Worm (Caenorhabditis elegans): Measurements from ENCODE around the gene mre-11.

mre-11 gene

DNA sequence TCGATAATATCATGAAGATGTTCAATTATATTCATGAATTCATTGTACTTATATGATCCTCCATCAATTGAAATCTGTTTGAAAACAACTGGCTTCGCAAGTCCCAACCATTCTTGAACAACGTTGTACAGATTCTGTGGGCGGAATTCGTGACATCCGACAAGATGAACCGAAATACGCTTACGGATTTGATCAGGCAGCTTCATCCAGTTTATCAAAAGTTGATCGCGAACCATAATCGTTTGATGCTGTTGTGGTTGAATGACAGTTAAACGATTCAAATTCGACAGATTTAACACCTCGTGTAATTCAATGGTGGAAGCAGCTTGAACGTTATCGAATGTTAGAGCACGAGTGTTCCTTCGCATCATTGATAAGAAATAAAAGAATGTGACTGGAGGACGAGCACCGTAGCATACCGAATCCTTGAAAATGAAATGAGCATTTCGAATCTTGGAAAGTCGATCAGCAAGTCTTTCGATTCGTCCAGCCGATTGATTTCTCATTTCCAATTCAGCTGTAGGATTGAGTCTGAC is 22.9 kb downstream of the mre-11 start:
- TF ChIP-seq ama-1 (optimal IDR thresholded peaks at IDR 0.05) (no peak), B0310.2 (tag; optimal IDR thresholded peaks at IDR 0.05) (no peak), hmbx-1 (tag; optimal IDR thresholded peaks at IDR 0.05) (no peak), ceh-13 (GFP tag; optimal IDR thresholded peaks at IDR 0.05) (no peak), F13C5.2 (tag; optimal IDR thresholded peaks at IDR 0.05) (no peak), tbx-11 (GFP tag; IDR thresholded peaks at IDR 0.05) (no peak), pes-1 (GFP tag; IDR thresholded peaks at IDR 0.05) (no peak), scrt-1 (GFP tag; IDR thresholded peaks at IDR 0.05) (no peak), sea-1 (GFP tag; conservative IDR thresholded peaks at IDR 0.05) (no peak), ets-7 (tag; optimal IDR thresholded peaks at IDR 0.05) (no peak), ceh-36 (tag; optimal IDR thresholded peaks at IDR 0.05) (no peak), flt-1 (GFP tag; IDR thresholded peaks at IDR 0.05) (no peak)

DNA sequence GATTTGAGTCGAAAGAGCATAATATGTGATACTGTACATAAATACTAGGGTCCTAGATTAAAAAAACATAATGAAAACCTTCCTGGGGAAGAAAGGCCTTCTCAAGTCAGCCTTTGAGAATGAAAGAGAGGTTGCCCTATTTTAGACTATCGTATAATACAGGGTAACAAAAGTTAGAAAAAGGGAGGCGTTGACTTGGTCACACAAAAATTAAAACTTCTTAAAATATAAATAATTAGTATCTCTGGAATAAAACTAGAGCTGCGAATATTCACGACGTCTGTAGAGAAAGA is 24.1 kb downstream of the mre-11 start:
- 0 out of 2 replicates have a peak, but pooled peaks have one; percentile 23 for TF ChIP-seq pes-1 (GFP tag; IDR thresholded peaks at IDR 0.05)
- TF ChIP-seq flt-1 (GFP tag; IDR thresholded peaks at IDR 0.05): no peak

DNA sequence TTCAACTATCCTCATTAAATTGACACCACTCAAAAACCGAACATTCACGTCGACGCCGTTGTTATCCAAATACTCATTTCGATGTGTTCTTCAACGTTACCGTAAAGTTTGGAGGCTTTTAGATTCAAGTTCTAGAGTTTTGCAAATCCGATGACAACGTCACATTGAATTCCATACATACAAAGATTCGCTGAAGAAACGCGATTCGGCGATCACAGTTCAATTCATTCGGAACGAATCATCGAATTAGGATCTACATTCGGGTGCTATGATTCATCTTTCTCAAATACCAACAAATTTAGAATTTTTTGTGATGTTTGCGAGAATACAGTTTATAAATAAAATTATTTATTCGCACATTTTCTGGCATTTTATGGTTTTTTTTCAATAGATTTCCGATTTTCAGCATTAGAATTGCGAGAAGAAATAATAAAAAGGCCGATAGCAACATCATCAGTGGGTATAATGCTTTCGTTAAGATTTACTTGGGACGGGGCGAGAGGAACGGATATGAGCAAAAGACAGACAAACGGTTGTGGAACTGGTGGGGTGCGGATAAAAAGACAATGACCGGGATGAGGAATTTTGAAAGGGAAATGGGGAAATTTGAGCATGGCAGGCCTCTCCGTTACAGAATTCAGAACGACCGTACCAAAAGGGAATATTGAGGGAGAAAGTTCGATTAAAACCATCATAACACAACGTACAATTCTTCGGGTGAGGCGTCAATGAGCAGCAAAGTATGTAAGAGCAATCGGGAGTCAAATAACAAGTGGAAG is 24.6 kb downstream of the mre-11 start:
- TF ChIP-seq hmbx-1 (tag; optimal IDR thresholded peaks at IDR 0.05) (no peak), ama-1 (optimal IDR thresholded peaks at IDR 0.05) (peak; percentile 53)

DNA sequence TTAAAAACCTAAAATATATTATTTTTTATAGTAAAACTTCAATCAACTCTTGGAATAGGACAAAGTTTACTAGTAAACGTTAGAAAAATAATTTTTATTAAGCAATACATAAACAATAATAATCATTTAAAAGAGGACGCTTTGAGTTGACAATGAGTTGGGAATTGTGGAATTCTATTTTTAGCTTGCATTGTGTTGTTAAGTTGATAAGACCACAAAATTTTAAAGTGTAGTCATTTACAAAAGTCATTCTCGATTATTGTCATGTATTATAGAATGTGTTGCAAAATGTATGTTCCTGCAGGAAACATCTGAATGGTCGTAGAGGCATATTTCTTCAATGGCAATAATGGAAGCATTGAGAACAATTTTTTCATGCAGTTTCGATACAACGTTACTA is 25.7 kb downstream of the mre-11 start:
- TF ChIP-seq ceh-36 (tag; optimal IDR thresholded peaks at IDR 0.05) (no peak), tra-4 (tag; optimal IDR thresholded peaks at IDR 0.05) (no peak), hmg-4 (GFP tag; optimal IDR thresholded peaks at IDR 0.05) (no peak), tbx-11 (GFP tag; IDR thresholded peaks at IDR 0.05) (no peak), B0310.2 (tag; optimal IDR thresholded peaks at IDR 0.05) (no peak), pes-1 (GFP tag; IDR thresholded peaks at IDR 0.05) (no peak), tbx-37 (GFP tag; conservative IDR thresholded peaks at IDR 0.05) (no peak), hnd-1 (tag; optimal IDR thresholded peaks at IDR 0.05) (no peak), hmbx-1 (tag; optimal IDR thresholded peaks at IDR 0.05) (no peak), scrt-1 (GFP tag; IDR thresholded peaks at IDR 0.05) (no peak)

DNA sequence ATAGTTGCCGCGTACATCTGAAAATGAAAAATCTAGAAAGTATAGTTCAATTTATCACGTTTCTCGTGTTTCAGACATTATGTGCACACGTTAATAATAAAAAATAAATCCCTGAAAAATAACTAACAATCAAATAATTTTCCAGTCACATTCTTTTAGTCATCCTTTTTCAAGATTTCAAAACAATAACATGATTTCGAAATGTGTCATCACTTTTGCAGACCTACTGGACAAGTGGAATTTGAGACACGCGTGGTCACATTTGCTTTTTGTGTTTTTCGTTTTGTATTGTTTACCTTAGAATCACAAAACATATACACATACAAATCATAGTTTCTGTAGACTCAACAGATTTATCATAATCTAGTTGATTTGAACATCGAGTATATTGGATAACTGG is 27.3 kb downstream of the mre-11 start:
- TF ChIP-seq aly-1 (tag; optimal IDR thresholded peaks at IDR 0.05) (no peak), tbx-37 (GFP tag; conservative IDR thresholded peaks at IDR 0.05) (no peak), flt-1 (GFP tag; IDR thresholded peaks at IDR 0.05) (no peak), ceh-36 (tag; optimal IDR thresholded peaks at IDR 0.05) (no peak), hmbx-1 (tag; optimal IDR thresholded peaks at IDR 0.05) (no peak), ceh-13 (GFP tag; optimal IDR thresholded peaks at IDR 0.05) (no peak), pes-1 (GFP tag; IDR thresholded peaks at IDR 0.05) (no peak)

DNA sequence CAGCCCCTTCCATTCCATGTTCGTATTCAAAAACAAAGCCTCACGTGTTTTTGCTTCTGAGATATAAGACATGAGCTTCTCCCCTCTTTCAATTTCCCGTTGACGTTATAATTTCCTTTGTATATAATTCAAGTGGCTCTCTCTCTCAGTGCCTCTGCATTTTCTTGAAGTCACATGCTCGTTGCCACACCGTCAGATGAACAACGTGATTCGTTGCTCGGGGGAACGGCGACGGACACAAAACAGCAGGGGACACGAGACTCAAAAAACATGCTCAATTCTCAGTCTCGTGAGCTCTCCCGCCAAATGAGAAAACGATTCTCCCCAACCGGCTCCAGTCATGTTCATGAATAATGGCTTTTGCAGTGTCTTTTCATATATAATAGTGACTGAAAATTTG is 28.3 kb downstream of the mre-11 start:
- TF ChIP-seq scrt-1 (GFP tag; IDR thresholded peaks at IDR 0.05) (no peak), ceh-13 (GFP tag; optimal IDR thresholded peaks at IDR 0.05) (no peak), B0310.2 (tag; optimal IDR thresholded peaks at IDR 0.05) (no peak), aly-1 (tag; optimal IDR thresholded peaks at IDR 0.05) (no peak), hmbx-1 (tag; optimal IDR thresholded peaks at IDR 0.05) (no peak), tbx-11 (GFP tag; IDR thresholded peaks at IDR 0.05) (no peak), ceh-36 (tag; optimal IDR thresholded peaks at IDR 0.05) (no peak), hnd-1 (tag; optimal IDR thresholded peaks at IDR 0.05) (no peak), pes-1 (GFP tag; IDR thresholded peaks at IDR 0.05) (no peak), tra-4 (tag; optimal IDR thresholded peaks at IDR 0.05) (no peak), sea-1 (GFP tag; conservative IDR thresholded peaks at IDR 0.05) (no peak)

DNA sequence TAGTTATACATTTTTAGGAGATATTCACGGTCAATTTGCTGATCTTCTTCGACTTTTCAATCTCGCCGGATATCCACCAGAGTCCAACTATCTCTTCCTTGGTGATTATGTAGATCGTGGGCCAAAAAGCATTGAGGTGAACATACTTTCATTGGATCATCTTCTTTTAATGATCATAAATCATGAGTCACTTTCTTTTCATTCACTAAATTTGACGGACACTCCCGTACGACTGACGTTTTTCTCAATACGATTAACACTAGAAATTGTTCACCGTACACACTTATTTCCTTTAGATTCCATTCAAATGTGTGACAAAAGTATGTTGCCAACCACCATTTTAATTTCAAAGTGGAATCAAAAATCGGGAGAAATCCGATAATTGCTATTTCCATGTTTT is 33.8 kb downstream of the mre-11 start:
- TF ChIP-seq ceh-13 (GFP tag; optimal IDR thresholded peaks at IDR 0.05): no peak
- TF ChIP-seq hmbx-1 (tag; optimal IDR thresholded peaks at IDR 0.05): no peak
- no peak for TF ChIP-seq hnd-1 (tag; optimal IDR thresholded peaks at IDR 0.05)

DNA sequence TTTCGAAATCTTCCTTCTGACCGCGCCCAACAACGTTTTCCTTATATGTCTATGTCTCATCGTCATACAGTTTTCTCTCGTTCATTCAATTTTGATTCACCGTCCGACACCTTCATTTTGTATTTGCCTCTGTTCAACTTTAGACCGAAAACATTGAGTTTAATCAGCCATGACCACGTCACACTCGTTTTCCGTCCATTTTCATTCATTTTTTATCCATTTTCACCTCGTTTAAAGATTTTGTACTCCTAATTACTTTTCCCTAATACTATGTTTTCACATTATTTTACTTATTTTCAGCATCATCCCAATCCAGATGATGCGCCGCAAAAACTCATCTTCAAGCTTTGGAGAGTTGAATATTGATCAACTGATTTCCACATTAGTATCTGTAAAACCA is 34.4 kb downstream of the mre-11 start, which contains the start of gene pph-1:
TSS of gene pph-1 (plus strand) at position 301 of the 400 bp plus-strand sequence.
- no peak for TF ChIP-seq aly-1 (tag; optimal IDR thresholded peaks at IDR 0.05)
- TF ChIP-seq tra-4 (tag; optimal IDR thresholded peaks at IDR 0.05): no peak
- TF ChIP-seq flt-1 (GFP tag; IDR thresholded peaks at IDR 0.05): no peak
- TF ChIP-seq pes-1 (GFP tag; IDR thresholded peaks at IDR 0.05): no peak
- no peak for TF ChIP-seq hmbx-1 (tag; optimal IDR thresholded peaks at IDR 0.05)
- TF ChIP-seq tbx-11 (GFP tag; IDR thresholded peaks at IDR 0.05): no peak
- TF ChIP-seq ama-1 (optimal IDR thresholded peaks at IDR 0.05): no peak
- TF ChIP-seq scrt-1 (GFP tag; IDR thresholded peaks at IDR 0.05): no peak
- TF ChIP-seq hmg-4 (GFP tag; optimal IDR thresholded peaks at IDR 0.05): no peak
- no peak for TF ChIP-seq ceh-36 (tag; optimal IDR thresholded peaks at IDR 0.05)
- TF ChIP-seq ets-7 (tag; optimal IDR thresholded peaks at IDR 0.05): no peak

DNA sequence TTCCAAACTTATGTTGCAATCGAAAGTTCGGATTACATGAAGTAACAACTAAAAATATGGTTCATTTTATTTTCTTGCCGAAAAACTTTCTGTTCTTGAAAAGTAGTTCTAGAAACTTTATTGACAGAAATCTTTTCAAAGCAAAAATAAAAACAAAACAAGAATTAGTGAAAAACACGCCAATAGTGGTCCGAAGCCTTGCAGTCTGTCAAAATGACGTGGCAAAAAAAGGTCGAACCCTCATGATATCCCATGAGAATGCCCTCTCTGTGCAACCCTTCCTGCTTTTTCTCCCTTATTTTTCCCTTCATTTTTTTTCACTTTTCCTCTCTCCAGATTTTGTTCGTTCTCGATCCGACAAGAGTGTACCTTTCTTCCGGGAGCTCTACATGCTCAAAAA is 37.5 kb downstream of the mre-11 start:
- TF ChIP-seq tbx-37 (GFP tag; conservative IDR thresholded peaks at IDR 0.05) (no peak), ama-1 (optimal IDR thresholded peaks at IDR 0.05) (no peak), F13C5.2 (tag; optimal IDR thresholded peaks at IDR 0.05) (no peak), hnd-1 (tag; optimal IDR thresholded peaks at IDR 0.05) (no peak), ets-7 (tag; optimal IDR thresholded peaks at IDR 0.05) (no peak), ceh-36 (tag; optimal IDR thresholded peaks at IDR 0.05) (no peak), tbx-11 (GFP tag; IDR thresholded peaks at IDR 0.05) (no peak), tra-4 (tag; optimal IDR thresholded peaks at IDR 0.05) (no peak), B0310.2 (tag; optimal IDR thresholded peaks at IDR 0.05) (no peak), sea-1 (GFP tag; conservative IDR thresholded peaks at IDR 0.05) (no peak), scrt-1 (GFP tag; IDR thresholded peaks at IDR 0.05) (no peak), hmg-4 (GFP tag; optimal IDR thresholded peaks at IDR 0.05) (no peak), hmbx-1 (tag; optimal IDR thresholded peaks at IDR 0.05) (no peak), pes-1 (GFP tag; IDR thresholded peaks at IDR 0.05) (no peak), ceh-13 (GFP tag; optimal IDR thresholded peaks at IDR 0.05) (no peak)
